Worm (Caenorhabditis elegans) whole organism, mixed stage, embryonic: ENCODE measurements around the gene R07E3.7.

ENCODE experiments used
- ceh-43 ChIP-seq: fragments of 200-800 bp; sonication (Bioruptor generic); optimal IDR thresholded peaks from 2 replicates; lab custom pipeline; 2018; ENCODE audit warnings: mild to moderate bottlenecking, missing genetic modification characterization, moderate library complexity, missing compliant biosample characterization
- elt-1 ChIP-seq: sonication (generic microtip); optimal IDR thresholded peaks from 2 replicates; lab custom pipeline; 2017; ENCODE audit warnings: missing genetic modification characterization, mild to moderate bottlenecking, missing compliant biosample characterization, antibody characterized with exemption, moderate library complexity, borderline replicate concordance; ENCODE audit not compliant: insufficient read depth
- lin-13 ChIP-seq: fragments of 150-350 bp; optimal IDR thresholded peaks from 2 replicates; lab custom pipeline; 2014; ENCODE audit warnings: missing biosample characterization, missing genetic modification characterization
- nhr-2 ChIP-seq: fragments of 150-350 bp; optimal IDR thresholded peaks from 2 replicates; lab custom pipeline; 2014; ENCODE audit warnings: missing biosample characterization, missing genetic modification characterization
- nhr-76 ChIP-seq: sonication (generic microtip); optimal IDR thresholded peaks from 2 replicates; lab custom pipeline; 2017; ENCODE audit warnings: missing biosample characterization, missing genetic modification characterization
- zip-8 ChIP-seq: fragments of 150-350 bp; optimal IDR thresholded peaks from 2 replicates; lab custom pipeline; 2014; ENCODE audit warnings: missing biosample characterization, missing genetic modification characterization

ce11 chrX:10317565-10317964, 38.0 kb downstream of the R07E3.7 start, which contains the start of gene R07E3.6:
- no peak for TF ChIP-seq nhr-76 (tag; lab: Kevin White, UChicago)
- no peak for TF ChIP-seq ceh-43 (GFP tag; lab: Kevin White, UChicago)
- TF ChIP-seq elt-1 (tag; lab: Kevin White, UChicago) = peak; percentile 27
- no peak for TF ChIP-seq lin-13 (tag; lab: Kevin White, UChicago)
- no peak for TF ChIP-seq zip-8 (tag; lab: Kevin White, UChicago)
- TF ChIP-seq nhr-2 (tag; lab: Kevin White, UChicago) = no peak
